Worm (Caenorhabditis elegans) whole organism, L4 larva: Measurements from ENCODE around the gene ilkp-1.
A peak's percentile ranks its signal among the peaks of the same experiment; 100 is the strongest.

Experiments used
- T20F7.1 ChIP-seq: fragments of 200-800 bp; sonication (Bioruptor generic); optimal IDR thresholded peaks from 2 replicates; lab custom pipeline; 2018; ENCODE audit warnings: mild to moderate bottlenecking, missing genetic modification characterization, missing compliant biosample characterization
- T26A8.4 ChIP-seq: fragments of 200-800 bp; sonication (Bioruptor generic); IDR thresholded peaks from 2 replicates; pipeline ENCODE4 v1.3.6; 2022; ENCODE audit warnings: missing genetic modification characterization, missing compliant biosample characterization
- Y105C5A.15 ChIP-seq: fragments of 200-800 bp; sonication (Bioruptor generic); IDR thresholded peaks from 2 replicates; pipeline ENCODE4 v1.3.6; 2022; ENCODE audit warnings: missing genetic modification characterization, missing compliant biosample characterization
- ZK546.5 ChIP-seq, 2 experiments: sonication (generic microtip); optimal IDR thresholded peaks; 2 replicates each; lab custom pipeline; 2017; ENCODE audit warnings: missing biosample characterization in 2 of 2, missing genetic modification characterization in 2 of 2
- ceh-20 ChIP-seq: fragments of 200-800 bp; sonication (Bioruptor generic); IDR thresholded peaks from 2 replicates; pipeline ENCODE4 v1.3.6; 2022; ENCODE audit warnings: missing genetic modification reagents, missing genetic modification characterization, missing compliant biosample characterization
- ceh-28 ChIP-seq: fragments of 150-350 bp; optimal IDR thresholded peaks from 2 replicates; lab custom pipeline; 2014; ENCODE audit warnings: missing biosample characterization, missing genetic modification reagents, missing genetic modification characterization
- ceh-44 ChIP-seq: fragments of 200-800 bp; sonication (Bioruptor generic); IDR thresholded peaks from 2 replicates; pipeline ENCODE4 v1.3.6; 2022; ENCODE audit warnings: missing genetic modification reagents, missing genetic modification characterization, missing compliant biosample characterization
- ceh-62 ChIP-seq: sonication (generic microtip); optimal IDR thresholded peaks from 2 replicates; lab custom pipeline; 2017; ENCODE audit warnings: missing biosample characterization, missing genetic modification characterization
- ces-1 ChIP-seq: fragments of 150-350 bp; sonication (generic microtip); optimal IDR thresholded peaks from 4 replicates; lab custom pipeline; 2014; ENCODE audit warnings: missing biosample characterization, missing genetic modification reagents, missing genetic modification characterization
- ctbp-1 ChIP-seq: fragments of 200-800 bp; sonication (Bioruptor generic); IDR thresholded peaks from 2 replicates; pipeline ENCODE4 v1.3.6; 2022; ENCODE audit warnings: missing genetic modification reagents, missing genetic modification characterization, missing compliant biosample characterization
- daf-16 ChIP-seq, 3 experiments: sonication (generic microtip); optimal IDR thresholded peaks; 2 replicates each; lab custom pipeline; 2016 to 2017; ENCODE audit warnings: missing genetic modification characterization in 3 of 3, missing genetic modification reagents in 3 of 3, mild to moderate bottlenecking in 2 of 3, missing compliant biosample characterization in 2 of 3, missing biosample characterization in 1 of 3, moderate library complexity in 1 of 3
- daf-19 ChIP-seq: fragments of 200-800 bp; sonication (Bioruptor generic); conservative IDR thresholded peaks from 2 replicates; pipeline ENCODE4 v1.3.6; 2022; ENCODE audit warnings: missing genetic modification characterization, missing compliant biosample characterization
- daf-8 ChIP-seq: fragments of 200-800 bp; sonication (Bioruptor generic); IDR thresholded peaks from 2 replicates; pipeline ENCODE4 v1.3.6; 2022; ENCODE audit warnings: missing genetic modification characterization, missing compliant biosample characterization
- dmd-9 ChIP-seq: fragments of 200-800 bp; sonication (Bioruptor generic); IDR thresholded peaks from 2 replicates; pipeline ENCODE4 v1.3.6; 2022; ENCODE audit warnings: missing genetic modification reagents, missing genetic modification characterization, missing compliant biosample characterization
- duxl-1 ChIP-seq: sonication (generic microtip); optimal IDR thresholded peaks from 2 replicates; lab custom pipeline; 2016; ENCODE audit warnings: mild to moderate bottlenecking, missing genetic modification characterization, moderate library complexity, missing compliant biosample characterization; ENCODE audit not compliant: poor library complexity
- egl-43 ChIP-seq: fragments of 200-800 bp; sonication (Bioruptor generic); IDR thresholded peaks from 2 replicates; pipeline ENCODE4 v1.3.6; 2022; ENCODE audit warnings: missing genetic modification reagents, missing genetic modification characterization, missing compliant biosample characterization
- fos-1 ChIP-seq: fragments of 150-350 bp; optimal IDR thresholded peaks from 2 replicates; lab custom pipeline; 2014; ENCODE audit warnings: missing biosample characterization, missing genetic modification characterization
- gei-8 ChIP-seq: fragments of 200-800 bp; sonication (Bioruptor generic); optimal IDR thresholded peaks from 2 replicates; lab custom pipeline; 2018; ENCODE audit warnings: mild to moderate bottlenecking, missing genetic modification characterization, missing compliant biosample characterization
- hlh-11 ChIP-seq: fragments of 200-800 bp; sonication (Bioruptor generic); optimal IDR thresholded peaks from 2 replicates; lab custom pipeline; 2018; ENCODE audit warnings: mild to moderate bottlenecking, missing genetic modification characterization, missing compliant biosample characterization
- hlh-30 ChIP-seq: sonication (generic microtip); optimal IDR thresholded peaks from 2 replicates; lab custom pipeline; 2017; ENCODE audit warnings: antibody characterized with exemption, mild to moderate bottlenecking, missing genetic modification characterization, missing compliant biosample characterization; ENCODE audit not compliant: insufficient read depth
- hmg-1.1 ChIP-seq: fragments of 200-800 bp; sonication (Bioruptor generic); IDR thresholded peaks from 2 replicates; pipeline ENCODE4 v1.3.6; 2022; ENCODE audit warnings: missing genetic modification reagents, missing genetic modification characterization, missing compliant biosample characterization
- lin-1 ChIP-seq: fragments of 200-800 bp; sonication (Bioruptor generic); IDR thresholded peaks from 2 replicates; pipeline ENCODE4 v1.3.6; 2022; ENCODE audit warnings: missing genetic modification reagents, missing genetic modification characterization, missing compliant biosample characterization
- lin-15B ChIP-seq: fragments of 150-350 bp; sonication (generic microtip); optimal IDR thresholded peaks from 3 replicates; lab custom pipeline; 2014; ENCODE audit warnings: missing biosample characterization, missing genetic modification characterization
- lin-38 ChIP-seq: fragments of 200-800 bp; sonication (Bioruptor generic); IDR thresholded peaks from 2 replicates; pipeline ENCODE4 v1.3.6; 2022; ENCODE audit warnings: missing genetic modification reagents, missing genetic modification characterization, missing compliant biosample characterization
- lin-39 ChIP-seq: fragments of 150-350 bp; optimal IDR thresholded peaks from 2 replicates; lab custom pipeline; 2014; ENCODE audit warnings: missing biosample characterization, missing genetic modification reagents, missing genetic modification characterization
- lir-3 ChIP-seq: sonication (generic microtip); optimal IDR thresholded peaks from 2 replicates; lab custom pipeline; 2016; ENCODE audit warnings: mild to moderate bottlenecking, missing genetic modification characterization, missing compliant biosample characterization
- madf-5 ChIP-seq, 2 experiments: fragments of 200-800 bp; sonication (Bioruptor generic); IDR thresholded peaks; 2 replicates each; pipeline ENCODE4 v1.3.6; 2022; ENCODE audit warnings: missing compliant biosample characterization in 2 of 2, missing genetic modification characterization in 2 of 2
- mdl-1 ChIP-seq, 2 experiments: fragments of 150-350 bp in 1 of 2; sonication (generic microtip) in 1 of 2; optimal IDR thresholded peaks; 2 replicates each; lab custom pipeline; 2014 to 2017; ENCODE audit warnings: missing biosample characterization in 2 of 2, missing genetic modification characterization in 2 of 2
- mdt-29 ChIP-seq: fragments of 200-800 bp; sonication (Bioruptor generic); IDR thresholded peaks from 2 replicates; pipeline ENCODE4 v1.3.6; 2022; ENCODE audit warnings: missing genetic modification reagents, missing genetic modification characterization, missing compliant biosample characterization
- mxl-2 ChIP-seq: fragments of 200-800 bp; sonication (Bioruptor generic); conservative IDR thresholded peaks from 2 replicates; pipeline ENCODE4 v1.3.6; 2022; ENCODE audit warnings: missing genetic modification reagents, missing genetic modification characterization, missing compliant biosample characterization
- nhr-10 ChIP-seq: fragments of 150-350 bp; optimal IDR thresholded peaks from 2 replicates; lab custom pipeline; 2014; ENCODE audit warnings: missing biosample characterization, missing genetic modification characterization
- nhr-102 ChIP-seq: sonication (generic microtip); optimal IDR thresholded peaks from 2 replicates; lab custom pipeline; 2016; ENCODE audit warnings: mild to moderate bottlenecking, missing genetic modification characterization, moderate library complexity, missing compliant biosample characterization
- nhr-11 ChIP-seq: fragments of 150-350 bp; optimal IDR thresholded peaks from 2 replicates; lab custom pipeline; 2014; ENCODE audit warnings: missing biosample characterization, missing genetic modification characterization
- nhr-237 ChIP-seq: sonication (generic microtip); optimal IDR thresholded peaks from 2 replicates; lab custom pipeline; 2017; ENCODE audit warnings: missing biosample characterization, missing genetic modification characterization
- nhr-41 ChIP-seq: fragments of 200-800 bp; sonication (Bioruptor generic); IDR thresholded peaks from 2 replicates; pipeline ENCODE4 v1.3.6; 2022; ENCODE audit warnings: missing genetic modification reagents, missing genetic modification characterization, missing compliant biosample characterization
- nhr-42 ChIP-seq: fragments of 200-800 bp; sonication (Bioruptor generic); IDR thresholded peaks from 2 replicates; pipeline ENCODE4 v1.3.6; 2022; ENCODE audit warnings: missing genetic modification characterization, missing compliant biosample characterization
- nhr-76 ChIP-seq: fragments of 150-350 bp; optimal IDR thresholded peaks from 2 replicates; lab custom pipeline; 2014; ENCODE audit warnings: missing biosample characterization, missing genetic modification characterization
- pqm-1 ChIP-seq: sonication (generic microtip); optimal IDR thresholded peaks from 2 replicates; lab custom pipeline; 2017; ENCODE audit warnings: missing biosample characterization, missing genetic modification characterization
- rbr-2 ChIP-seq: sonication (generic microtip); optimal IDR thresholded peaks from 2 replicates; lab custom pipeline; 2016; ENCODE audit warnings: missing genotype, missing genetic modification characterization, missing compliant biosample characterization
- saeg-2 ChIP-seq: fragments of 200-800 bp; sonication (Bioruptor generic); IDR thresholded peaks from 2 replicates; pipeline ENCODE4 v1.3.6; 2022; ENCODE audit warnings: missing genetic modification reagents, missing genetic modification characterization, missing compliant biosample characterization
- snpc-4 ChIP-seq: fragments of 150-350 bp; optimal IDR thresholded peaks from 2 replicates; lab custom pipeline; 2014; ENCODE audit warnings: missing biosample characterization, missing genetic modification characterization
- spr-3 ChIP-seq: fragments of 200-800 bp; sonication (Bioruptor generic); optimal IDR thresholded peaks from 2 replicates; lab custom pipeline; 2018; ENCODE audit warnings: mild to moderate bottlenecking, missing genetic modification characterization, missing compliant biosample characterization
- tag-97 ChIP-seq: fragments of 200-800 bp; sonication (Bioruptor generic); IDR thresholded peaks from 2 replicates; pipeline ENCODE4 v1.3.6; 2022; ENCODE audit warnings: missing genetic modification characterization, missing compliant biosample characterization
- tra-1 ChIP-seq: fragments of 200-800 bp; sonication (Bioruptor generic); IDR thresholded peaks from 2 replicates; pipeline ENCODE4 v1.3.6; 2022; ENCODE audit warnings: missing genetic modification reagents, missing genetic modification characterization, missing compliant biosample characterization
- unc-39 ChIP-seq: sonication (generic microtip); optimal IDR thresholded peaks from 2 replicates; lab custom pipeline; 2017; ENCODE audit warnings: missing biosample characterization, missing genetic modification characterization
- vab-7 ChIP-seq: fragments of 200-800 bp; sonication (Bioruptor generic); IDR thresholded peaks from 2 replicates; pipeline ENCODE4 v1.3.6; 2022; ENCODE audit warnings: missing genetic modification reagents, missing genetic modification characterization, missing compliant biosample characterization
- zag-1 ChIP-seq: fragments of 150-350 bp; optimal IDR thresholded peaks from 2 replicates; lab custom pipeline; 2014; ENCODE audit warnings: missing biosample characterization, missing genetic modification characterization
- zfp-3 ChIP-seq: fragments of 200-800 bp; sonication (Bioruptor generic); conservative IDR thresholded peaks from 2 replicates; pipeline ENCODE4 v1.3.6; 2022; ENCODE audit warnings: missing genetic modification reagents, missing genetic modification characterization, missing compliant biosample characterization
- zip-11 ChIP-seq: fragments of 200-800 bp; sonication (Bioruptor generic); IDR thresholded peaks from 2 replicates; pipeline ENCODE4 v1.3.6; 2022; ENCODE audit warnings: missing genetic modification characterization, missing compliant biosample characterization
- zip-2 ChIP-seq: fragments of 150-350 bp; optimal IDR thresholded peaks from 2 replicates; lab custom pipeline; 2014; ENCODE audit warnings: missing biosample characterization, missing genetic modification characterization
- ztf-11 ChIP-seq: fragments of 150-350 bp; optimal IDR thresholded peaks from 2 replicates; lab custom pipeline; 2014; ENCODE audit warnings: missing biosample characterization, missing genetic modification characterization

Gene ilkp-1

DNA sequence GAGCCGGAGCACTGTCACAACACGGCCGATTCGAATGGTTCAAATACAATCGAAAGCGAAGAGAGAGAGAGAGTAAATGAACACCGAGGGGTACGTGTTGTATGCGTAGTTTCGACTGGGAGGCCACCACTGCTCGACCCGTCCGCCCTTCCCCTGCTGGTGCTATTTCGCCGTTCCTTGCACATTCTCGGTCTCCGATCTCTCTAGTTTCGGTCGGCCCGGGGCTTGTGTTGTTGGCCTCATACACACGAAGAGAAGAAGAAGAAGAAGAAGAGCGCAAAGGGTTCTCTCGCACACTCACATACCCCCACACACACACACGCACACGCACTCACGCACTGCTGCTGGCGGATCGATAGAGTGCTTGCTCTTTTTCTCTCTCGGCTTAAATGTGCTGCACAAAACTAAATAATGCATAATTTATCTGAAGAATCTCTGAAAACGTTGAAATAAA, 7.2 kb upstream of the ilkp-1 start (continued):
- TF ChIP-seq lin-39 (tag; lab: Kevin White, UChicago) (no peak), hlh-11 (tag; lab: Kevin White, UChicago) (peak; percentile 86), T26A8.4 (peak; percentile 62; the same call in 1 of the 2 replicates), lin-15B (tag; lab: Kevin White, UChicago) (no peak), mdl-1 (tag; optimal IDR thresholded peaks at IDR 0.05; lab: Kevin White, UChicago) (peak; percentile 58 to 80), T20F7.1 (peak; percentile 77), tra-1 (GFP tag; lab: Robert Waterston, UW) (0 out of 2 replicates have a peak, but pooled peaks have one; percentile 14), egl-43 (GFP tag; lab: Robert Waterston, UW) (peak; percentile 55; the same call in 1 of the 2 replicates), ztf-11 (tag; lab: Kevin White, UChicago) (no peak), lin-1 (GFP tag; lab: Robert Waterston, UW) (no peak; the same call in 1 of the 2 replicates), unc-39 (no peak), gei-8 (GFP tag; lab: Kevin White, UChicago) (no peak), ces-1 (GFP tag; lab: Kevin White, UChicago) (no peak), hlh-30 (tag; lab: Kevin White, UChicago) (peak; percentile 78), rbr-2 (tag; lab: Kevin White, UChicago) (peak; percentile 89), nhr-41 (no peak), ctbp-1 (GFP tag; lab: Robert Waterston, UW) (peak; percentile 56; the same call in 1 of the 2 replicates), duxl-1 (peak; percentile 59), pqm-1 (no peak), daf-19 (GFP tag; lab: Robert Waterston, UW) (no peak), nhr-42 (GFP tag; lab: Robert Waterston, UW) (no peak), daf-8 (GFP tag; lab: Robert Waterston, UW) (no peak), snpc-4 (tag; lab: Kevin White, UChicago) (no peak), lir-3 (tag; lab: Kevin White, UChicago) (peak; percentile 13), dmd-9 (GFP tag; lab: Robert Waterston, UW) (no peak), nhr-10 (tag; lab: Kevin White, UChicago) (no peak), spr-3 (GFP tag; lab: Kevin White, UChicago) (no peak), mxl-2 (GFP tag; lab: Robert Waterston, UW) (0 out of 2 replicates have a peak, but pooled peaks have one; percentile 15), Y105C5A.15 (no peak), ceh-62 (no peak), lin-38 (GFP tag; lab: Robert Waterston, UW) (peak; percentile 52), daf-16 (GFP tag; optimal IDR thresholded peaks at IDR 0.05; lab: Kevin White, UChicago) (peak in 1 of 2 experiments; percentile 13), daf-16 (tag; optimal IDR thresholded peaks at IDR 0.05; lab: Kevin White, UChicago) (peak; percentile 67), zfp-3 (GFP tag; lab: Robert Waterston, UW) (no peak), madf-5 (GFP tag; IDR thresholded peaks at IDR 0.05; lab: Robert Waterston, UW) (no peak), ceh-44 (GFP tag; lab: Robert Waterston, UW) (no peak), zip-2 (tag; lab: Kevin White, UChicago) (peak; percentile 3), ZK546.5 (tag; optimal IDR thresholded peaks at IDR 0.05; lab: Kevin White, UChicago) (no peak), zip-11 (no peak), nhr-102 (tag; lab: Kevin White, UChicago) (peak; percentile 20), zag-1 (tag; lab: Kevin White, UChicago) (no peak), nhr-11 (tag; lab: Kevin White, UChicago) (peak; percentile 58), hmg-1.1 (GFP tag; lab: Robert Waterston, UW) (peak; percentile 89), vab-7 (GFP tag; lab: Robert Waterston, UW) (peak; percentile 54; the same call in 1 of the 2 replicates), saeg-2 (GFP tag; lab: Robert Waterston, UW) (no peak), nhr-76 (tag; lab: Kevin White, UChicago) (no peak), tag-97 (no peak), mdt-29 (GFP tag; lab: Robert Waterston, UW) (no peak), ceh-20 (0 out of 2 replicates have a peak, but pooled peaks have one; percentile 63), fos-1 (no peak), nhr-237 (tag; lab: Kevin White, UChicago) (no peak), ceh-28 (peak; percentile 58)
